Worm (Caenorhabditis elegans) whole organism, young adult: ENCODE results near the gene cox-18.
A peak's percentile ranks its signal among the peaks of the same experiment; 100 is the strongest.

Experiments
- F49E8.2 ChIP-seq: sonication (generic microtip); optimal IDR thresholded peaks from 3 replicates; lab custom pipeline; 2017; ENCODE audit warnings: missing genetic modification characterization, mild to moderate bottlenecking, missing compliant biosample characterization, antibody characterized with exemption, moderate library complexity; ENCODE audit not compliant: insufficient read depth
- ama-1 ChIP-seq, 3 experiments: fragments of 150-350 bp in 1 of 3; sonication (generic microtip) in 2 of 3; optimal IDR thresholded peaks; 2 replicates each; lab custom pipeline; 2014 to 2018; ENCODE audit warnings: missing biosample characterization in 2 of 3, missing genetic modification characterization in 2 of 3, missing genetic modification reagents in 2 of 3
- ceh-91 ChIP-seq: fragments of 200-800 bp; sonication (Bioruptor generic); IDR thresholded peaks from 2 replicates; pipeline ENCODE4 v1.3.6; 2022; ENCODE audit warnings: missing genetic modification reagents, missing genetic modification characterization, missing compliant biosample characterization
- egrh-3 ChIP-seq: fragments of 200-800 bp; sonication (Bioruptor generic); IDR thresholded peaks from 2 replicates; pipeline ENCODE4 v1.3.6; 2022; ENCODE audit warnings: missing genetic modification reagents, missing genetic modification characterization, missing compliant biosample characterization
- fkh-3 ChIP-seq: sonication (generic microtip); optimal IDR thresholded peaks from 2 replicates; lab custom pipeline; 2016; ENCODE audit warnings: mild to moderate bottlenecking, missing genetic modification characterization, missing compliant biosample characterization
- hmg-1.2 ChIP-seq: fragments of 200-800 bp; sonication (Bioruptor generic); IDR thresholded peaks from 2 replicates; pipeline ENCODE4 v1.3.6; 2022; ENCODE audit warnings: missing genetic modification reagents, missing genetic modification characterization, missing compliant biosample characterization
- madf-3 ChIP-seq: fragments of 200-800 bp; sonication (Bioruptor generic); IDR thresholded peaks from 2 replicates; pipeline ENCODE4 v1.3.6; 2022; ENCODE audit warnings: missing genetic modification reagents, missing genetic modification characterization, missing compliant biosample characterization
- snpc-4 ChIP-seq, 5 experiments: fragments of 150-350 bp in 1 of 5; sonication (generic microtip) in 4 of 5; optimal IDR thresholded peaks; 2 replicates each; lab custom pipeline; 2014 to 2018; ENCODE audit warnings: missing genetic modification characterization in 5 of 5, missing biosample characterization in 3 of 5, antibody characterized with exemption in 2 of 5, mild to moderate bottlenecking in 2 of 5, missing compliant biosample characterization in 2 of 5, missing genotype in 2 of 5, moderate library complexity in 2 of 5, missing genetic modification reagents in 1 of 5
- unc-62 ChIP-seq: fragments of 150-350 bp; optimal IDR thresholded peaks from 2 replicates; lab custom pipeline; 2014; ENCODE audit warnings: missing biosample characterization, missing genetic modification reagents, missing genetic modification characterization

- TF ChIP-seq egrh-3, result peak; percentile 85
- TF ChIP-seq unc-62 (GFP tag; lab: Kevin White, UChicago), result no peak
- TF ChIP-seq ama-1 (optimal IDR thresholded peaks at IDR 0.05; lab: Kevin White, UChicago), result no peak
- TF ChIP-seq ama-1 (GFP tag; optimal IDR thresholded peaks at IDR 0.05; lab: Kevin White, UChicago), result no peak
- no peak for TF ChIP-seq madf-3 (GFP tag; lab: Robert Waterston, UW)
- no peak for TF ChIP-seq F49E8.2 (tag; lab: Kevin White, UChicago)
- TF ChIP-seq hmg-1.2 (GFP tag; lab: Robert Waterston, UW), result no peak
- TF ChIP-seq snpc-4 (GFP tag; optimal IDR thresholded peaks at IDR 0.05; lab: Kevin White, UChicago), result no peak
- no peak for TF ChIP-seq snpc-4 (tag; optimal IDR thresholded peaks at IDR 0.05; lab: Kevin White, UChicago)
- TF ChIP-seq fkh-3 (tag; lab: Kevin White, UChicago), result no peak
- no peak for TF ChIP-seq ceh-91 (GFP tag; lab: Robert Waterston, UW)
Measured at ce11 chrIV:1121511-1121910, 24.3 kb downstream of the cox-18 start.
